Worm (Caenorhabditis elegans) whole organism, L1 larva: ENCODE results near the gene EGAP2.1.

ENCODE experiments used
- C04F5.9 ChIP-seq: sonication (generic microtip); optimal IDR thresholded peaks from 2 replicates; lab custom pipeline; 2016; ENCODE audit warnings: missing genetic modification characterization, missing compliant biosample characterization
- C16A3.4 ChIP-seq: fragments of 150-350 bp; optimal IDR thresholded peaks from 2 replicates; lab custom pipeline; 2014; ENCODE audit warnings: missing biosample characterization, missing genetic modification characterization
- F16B12.6 ChIP-seq: fragments of 150-350 bp; optimal IDR thresholded peaks from 2 replicates; lab custom pipeline; 2014; ENCODE audit warnings: missing biosample characterization, missing genetic modification characterization
- ceh-63 ChIP-seq: fragments of 200-800 bp; sonication (Bioruptor generic); optimal IDR thresholded peaks from 2 replicates; lab custom pipeline; 2018; ENCODE audit warnings: mild to moderate bottlenecking, missing genetic modification characterization, missing compliant biosample characterization
- ceh-8 ChIP-seq: fragments of 200-800 bp; sonication (Bioruptor generic); optimal IDR thresholded peaks from 2 replicates; lab custom pipeline; 2018; ENCODE audit warnings: mild to moderate bottlenecking, missing genetic modification characterization, moderate library complexity, missing compliant biosample characterization
- ceh-88 ChIP-seq: fragments of 200-800 bp; sonication (Bioruptor generic); IDR thresholded peaks from 2 replicates; pipeline ENCODE4 v1.3.6; 2022; ENCODE audit warnings: missing genetic modification characterization, missing compliant biosample characterization
- dsc-1 ChIP-seq: sonication (generic microtip); optimal IDR thresholded peaks from 2 replicates; lab custom pipeline; 2016; ENCODE audit warnings: mild to moderate bottlenecking, missing genetic modification characterization, missing compliant biosample characterization
- efl-1 ChIP-seq, 4 experiments: fragments of 150-350 bp; optimal IDR thresholded peaks in 3 of 4; peaks in 1 of 4; 1 replicate in 1 of 4; 2 replicates in 3 of 4; lab custom pipeline; 2014; ENCODE audit warnings: missing biosample characterization in 2 of 4, missing genetic modification characterization in 2 of 4, missing genetic modification reagents in 2 of 4
- efl-3 ChIP-seq: fragments of 200-800 bp; sonication (Bioruptor generic); optimal IDR thresholded peaks from 2 replicates; lab custom pipeline; 2018; ENCODE audit warnings: mild to moderate bottlenecking, missing genetic modification characterization, missing compliant biosample characterization
- egl-27 ChIP-seq, 2 experiments: fragments of 150-350 bp in 1 of 2; sonication (generic microtip); optimal IDR thresholded peaks; 3 replicates each; lab custom pipeline; 2017 to 2018; ENCODE audit warnings: missing biosample characterization in 2 of 2, missing genetic modification characterization in 2 of 2, missing genetic modification reagents in 2 of 2
- elt-2 ChIP-seq: sonication (generic microtip); optimal IDR thresholded peaks from 2 replicates; lab custom pipeline; 2016; ENCODE audit warnings: missing genetic modification characterization, mild to moderate bottlenecking, inconsistent platforms, missing compliant biosample characterization, missing genetic modification reagents
- fos-1 ChIP-seq: fragments of 150-350 bp; optimal IDR thresholded peaks from 2 replicates; lab custom pipeline; 2014; ENCODE audit warnings: missing biosample characterization, missing genetic modification characterization
- grh-1 ChIP-seq: fragments of 200-800 bp; sonication (Bioruptor generic); IDR thresholded peaks from 2 replicates; pipeline ENCODE4 v1.3.6; 2022; ENCODE audit warnings: missing genetic modification reagents, missing genetic modification characterization, missing compliant biosample characterization
- hlh-17 ChIP-seq: fragments of 200-800 bp; sonication (Bioruptor generic); optimal IDR thresholded peaks from 2 replicates; lab custom pipeline; 2018; ENCODE audit warnings: missing genetic modification characterization, mild to moderate bottlenecking, missing compliant biosample characterization, moderate library complexity, borderline replicate concordance
- hpl-2 ChIP-seq: fragments of 150-350 bp; optimal IDR thresholded peaks from 2 replicates; lab custom pipeline; 2014; ENCODE audit warnings: missing biosample characterization, missing genetic modification reagents, missing genetic modification characterization
- lin-14 ChIP-seq: fragments of 200-800 bp; sonication (Bioruptor generic); optimal IDR thresholded peaks from 2 replicates; lab custom pipeline; 2018; ENCODE audit warnings: mild to moderate bottlenecking, missing genetic modification characterization, moderate library complexity, missing compliant biosample characterization
- lin-35 ChIP-seq, 2 experiments: fragments of 150-350 bp; optimal IDR thresholded peaks; 2 replicates each; lab custom pipeline; 2014; ENCODE audit warnings: missing biosample characterization in 2 of 2, missing genetic modification characterization in 2 of 2, missing genetic modification reagents in 2 of 2
- mab-9 ChIP-seq: fragments of 200-800 bp; sonication (Bioruptor generic); IDR thresholded peaks from 2 replicates; pipeline ENCODE4 v1.3.6; 2022; ENCODE audit warnings: missing genetic modification reagents, missing genetic modification characterization, missing compliant biosample characterization
- mdl-1 ChIP-seq, 2 experiments: fragments of 150-350 bp; optimal IDR thresholded peaks; 2 replicates each; lab custom pipeline; 2014 to 2017; ENCODE audit warnings: missing biosample characterization in 2 of 2, missing genetic modification characterization in 2 of 2, inconsistent platforms in 1 of 2
- mef-2 ChIP-seq: fragments of 150-350 bp; optimal IDR thresholded peaks from 2 replicates; lab custom pipeline; 2014; ENCODE audit warnings: missing biosample characterization, missing genetic modification characterization
- mep-1 ChIP-seq: fragments of 150-350 bp; optimal IDR thresholded peaks from 2 replicates; lab custom pipeline; 2014; ENCODE audit warnings: missing biosample characterization, missing genetic modification characterization
- nhr-12 ChIP-seq: sonication (generic microtip); optimal IDR thresholded peaks from 2 replicates; lab custom pipeline; 2017; ENCODE audit warnings: missing biosample characterization, missing genetic modification characterization
- nhr-19 ChIP-seq: fragments of 200-800 bp; sonication (Bioruptor generic); conservative IDR thresholded peaks from 2 replicates; pipeline ENCODE4 v1.3.6; 2022; ENCODE audit warnings: missing genetic modification characterization, missing compliant biosample characterization
- nhr-237 ChIP-seq: fragments of 150-350 bp; optimal IDR thresholded peaks from 2 replicates; lab custom pipeline; 2014; ENCODE audit warnings: missing biosample characterization, missing genetic modification characterization
- nhr-28 ChIP-seq: fragments of 150-350 bp; optimal IDR thresholded peaks from 2 replicates; lab custom pipeline; 2014; ENCODE audit warnings: missing biosample characterization, missing genetic modification characterization
- nhr-47 ChIP-seq: sonication (generic microtip); optimal IDR thresholded peaks from 2 replicates; lab custom pipeline; 2016; ENCODE audit warnings: mild to moderate bottlenecking, missing genetic modification characterization, moderate library complexity, missing compliant biosample characterization
- pax-3 ChIP-seq: fragments of 200-800 bp; sonication (Bioruptor generic); optimal IDR thresholded peaks from 2 replicates; lab custom pipeline; 2018; ENCODE audit warnings: mild to moderate bottlenecking, missing genetic modification characterization, moderate library complexity, missing compliant biosample characterization
- rnt-1 ChIP-seq: sonication (generic microtip); optimal IDR thresholded peaks from 2 replicates; lab custom pipeline; 2016; ENCODE audit warnings: mild to moderate bottlenecking, missing genetic modification characterization, moderate library complexity, missing compliant biosample characterization
- sup-37 ChIP-seq: fragments of 200-800 bp; sonication (Bioruptor generic); optimal IDR thresholded peaks from 2 replicates; lab custom pipeline; 2018; ENCODE audit warnings: mild to moderate bottlenecking, missing genetic modification characterization, missing compliant biosample characterization
- swsn-7 ChIP-seq: sonication (generic microtip); optimal IDR thresholded peaks from 2 replicates; lab custom pipeline; 2016; ENCODE audit warnings: missing genetic modification characterization, missing compliant biosample characterization
- unc-130 ChIP-seq: fragments of 150-350 bp; optimal IDR thresholded peaks from 2 replicates; lab custom pipeline; 2017; ENCODE audit warnings: missing biosample characterization, missing genetic modification characterization, inconsistent platforms
- unc-98 ChIP-seq: fragments of 200-800 bp; sonication (Bioruptor generic); IDR thresholded peaks from 2 replicates; pipeline ENCODE4 v1.3.6; 2022; ENCODE audit warnings: missing genetic modification characterization, missing compliant biosample characterization
- vab-15 ChIP-seq: sonication (generic microtip); optimal IDR thresholded peaks from 2 replicates; lab custom pipeline; 2017; ENCODE audit warnings: missing genotype, mild to moderate bottlenecking, missing genetic modification characterization, missing compliant biosample characterization
- zag-1 ChIP-seq: fragments of 150-350 bp; optimal IDR thresholded peaks from 2 replicates; lab custom pipeline; 2014; ENCODE audit warnings: missing biosample characterization, missing genetic modification characterization

The EGAP2.1 gene

DNA sequence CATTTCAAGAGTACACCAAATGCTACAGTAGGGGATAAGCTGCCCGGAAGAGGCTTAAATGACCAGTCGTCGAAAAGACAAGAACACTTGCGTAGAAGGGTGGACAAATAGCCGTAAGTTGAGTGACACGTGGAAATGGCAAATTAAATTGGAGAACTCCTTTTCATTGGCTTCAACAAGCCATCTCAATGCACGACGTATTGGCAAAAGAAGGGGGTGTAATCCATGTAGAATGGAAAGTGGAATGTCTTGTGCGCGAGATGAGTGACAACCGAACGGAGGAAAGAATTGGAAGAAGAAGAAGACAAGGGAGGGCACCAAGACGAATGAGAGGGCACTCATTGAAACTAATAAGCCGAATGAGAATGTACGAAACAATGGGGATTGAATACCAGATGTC lies 2.5 kb upstream of the EGAP2.1 start:
- TF ChIP-seq efl-3 (GFP tag; lab: Kevin White, UChicago) (no peak), hlh-17 (GFP tag; lab: Kevin White, UChicago) (no peak), mab-9 (no peak), fos-1 (tag; lab: Kevin White, UChicago) (no peak), mef-2 (tag; lab: Kevin White, UChicago) (no peak), lin-14 (GFP tag; lab: Kevin White, UChicago) (no peak), unc-98 (no peak), mep-1 (tag; lab: Kevin White, UChicago) (no peak)

DNA sequence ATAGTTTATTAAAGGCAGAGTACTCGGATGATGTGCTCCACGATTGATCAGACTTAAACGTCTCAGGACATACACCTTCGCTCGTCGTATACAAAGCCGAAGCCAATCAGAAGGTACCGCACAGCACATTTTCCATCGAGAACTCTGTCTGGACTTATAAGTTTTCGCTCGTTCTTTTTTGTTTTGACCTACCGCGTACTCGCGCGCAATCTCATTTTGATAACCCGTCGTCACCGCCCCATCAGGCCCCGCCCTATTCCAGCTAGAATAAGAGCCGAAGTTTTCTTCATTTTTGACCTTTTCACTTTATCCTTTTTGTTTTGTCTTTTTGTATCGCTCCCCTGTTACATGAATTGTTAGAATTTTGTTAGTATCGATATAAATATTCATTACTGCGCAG lies 1.6 kb upstream of the EGAP2.1 start, which contains the start of gene EGAP2.2:
Gene EGAP2.2 (plus strand): TSS at position 301 of the 400 bp plus-strand sequence.
- TF ChIP-seq ceh-63 (GFP tag; lab: Kevin White, UChicago) = no peak
- TF ChIP-seq unc-130 (tag; lab: Kevin White, UChicago) = no peak
- no peak for TF ChIP-seq unc-98
- no peak for TF ChIP-seq lin-14 (GFP tag; lab: Kevin White, UChicago)
- TF ChIP-seq sup-37 (GFP tag; lab: Kevin White, UChicago) = no peak
- TF ChIP-seq C04F5.9 = no peak
- no peak for TF ChIP-seq rnt-1 (tag; lab: Kevin White, UChicago)
- no peak for TF ChIP-seq F16B12.6 (tag; lab: Kevin White, UChicago)
- TF ChIP-seq ceh-8 (GFP tag; lab: Kevin White, UChicago) = no peak
- no peak for TF ChIP-seq ceh-88 (GFP tag; lab: Robert Waterston, UW)
- TF ChIP-seq nhr-12 (tag; lab: Kevin White, UChicago) = no peak
- no peak for TF ChIP-seq nhr-19 (GFP tag; lab: Robert Waterston, UW)
- no peak for TF ChIP-seq pax-3
- no peak for TF ChIP-seq dsc-1 (tag; lab: Kevin White, UChicago)
- no peak for TF ChIP-seq mab-9

DNA sequence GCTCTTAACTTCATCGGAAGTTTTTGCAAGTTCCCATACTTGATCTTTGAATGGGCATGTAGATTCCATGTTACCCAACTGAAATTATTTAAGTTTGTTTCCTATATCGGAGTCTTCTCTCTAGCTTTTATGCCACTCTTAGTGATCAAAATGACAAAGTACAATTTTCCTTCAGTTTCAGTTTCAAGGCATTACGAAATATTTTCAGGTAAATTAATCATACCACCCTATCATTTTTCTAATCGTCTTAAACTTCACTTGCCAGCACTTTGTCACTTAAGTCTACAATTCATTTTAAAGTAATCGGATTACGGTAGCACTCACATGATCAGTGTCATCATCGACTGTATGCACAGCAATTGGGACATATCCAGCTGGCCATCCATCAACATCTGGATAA lies 3.5 kb downstream of the EGAP2.1 start:
- TF ChIP-seq egl-27 (tag; optimal IDR thresholded peaks at IDR 0.05; lab: Kevin White, UChicago) = no peak
- TF ChIP-seq lin-35 (GFP tag; optimal IDR thresholded peaks at IDR 0.05; lab: Kevin White, UChicago) = peak in 1 of 2 experiments; percentile 24
- no peak for TF ChIP-seq efl-1 (optimal IDR thresholded peaks at IDR 0.05; lab: Kevin White, UChicago)
- TF ChIP-seq efl-1 (GFP tag; optimal IDR thresholded peaks at IDR 0.05 in 1 of 2; lab: Kevin White, UChicago) = peak in 1 of 2 experiments; percentile 39
- TF ChIP-seq elt-2 = peak; percentile 87

DNA sequence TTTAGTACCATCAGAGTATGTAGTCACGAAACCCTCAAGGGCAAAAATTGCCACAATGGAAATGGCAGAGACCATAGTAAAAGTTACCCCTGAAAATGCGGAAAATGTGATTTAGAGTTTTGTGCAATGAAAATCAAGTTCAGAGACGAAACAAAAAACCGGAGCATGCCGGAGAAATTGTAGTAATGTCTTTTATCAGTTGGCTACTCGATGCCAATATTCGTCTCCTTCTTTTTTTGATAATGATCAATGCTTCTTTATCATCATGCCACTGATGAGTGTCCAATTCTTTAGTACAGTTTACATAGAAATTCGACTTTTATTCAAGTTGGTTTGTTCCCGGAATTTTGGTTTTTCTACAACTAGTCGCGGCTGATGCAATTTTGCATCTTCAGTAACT lies 4.5 kb downstream of the EGAP2.1 start, which contains the start of gene pho-1:
Gene pho-1 (minus strand): TSS at position 89 of the 400 bp plus-strand sequence.
- no peak for TF ChIP-seq nhr-47
- no peak for TF ChIP-seq efl-1 (optimal IDR thresholded peaks at IDR 0.05; lab: Kevin White, UChicago)
- peak in 1 of 2 experiments; percentile 29 for TF ChIP-seq efl-1 (GFP tag; optimal IDR thresholded peaks at IDR 0.05 in 1 of 2; lab: Kevin White, UChicago)
- no peak for TF ChIP-seq vab-15 (tag; lab: Kevin White, UChicago)
- no peak for TF ChIP-seq hlh-17 (GFP tag; lab: Kevin White, UChicago)
- no peak for TF ChIP-seq mdl-1 (tag; optimal IDR thresholded peaks at IDR 0.05; lab: Kevin White, UChicago)
- peak; percentile 62 for TF ChIP-seq elt-2
- no peak for TF ChIP-seq C16A3.4 (tag; lab: Kevin White, UChicago)
- no peak for TF ChIP-seq swsn-7
- TF ChIP-seq nhr-28 = no peak
- no peak for TF ChIP-seq grh-1
- TF ChIP-seq egl-27 (tag; optimal IDR thresholded peaks at IDR 0.05; lab: Kevin White, UChicago) = no peak
- no peak for TF ChIP-seq hpl-2 (GFP tag; lab: Kevin White, UChicago)
- TF ChIP-seq nhr-237 (tag; lab: Kevin White, UChicago) = no peak
- TF ChIP-seq zag-1 (tag; lab: Kevin White, UChicago) = no peak
